Worm (Caenorhabditis elegans) whole organism, mixed stage, embryonic: ENCODE results near the gene srw-99.

Source experiments
- M03D4.4 ChIP-seq: sonication (generic microtip); optimal IDR thresholded peaks from 2 replicates; lab custom pipeline; 2017; ENCODE audit warnings: mild to moderate bottlenecking, missing genetic modification characterization, missing compliant biosample characterization
- bed-3 ChIP-seq: fragments of 200-800 bp; sonication (Bioruptor generic); optimal IDR thresholded peaks from 3 replicates; lab custom pipeline; 2018; ENCODE audit warnings: mild to moderate bottlenecking, missing genetic modification characterization, moderate library complexity, missing compliant biosample characterization
- blmp-1 ChIP-seq: fragments of 150-350 bp; optimal IDR thresholded peaks from 2 replicates; lab custom pipeline; 2014; ENCODE audit warnings: missing biosample characterization, missing genetic modification characterization
- ceh-43 ChIP-seq: fragments of 200-800 bp; sonication (Bioruptor generic); optimal IDR thresholded peaks from 2 replicates; lab custom pipeline; 2018; ENCODE audit warnings: mild to moderate bottlenecking, missing genetic modification characterization, moderate library complexity, missing compliant biosample characterization
- ceh-83 ChIP-seq: fragments of 200-800 bp; sonication (Bioruptor generic); optimal IDR thresholded peaks from 2 replicates; lab custom pipeline; 2018; ENCODE audit warnings: mild to moderate bottlenecking, missing genetic modification characterization, missing compliant biosample characterization
- ces-1 ChIP-seq: fragments of 150-350 bp; optimal IDR thresholded peaks from 2 replicates; lab custom pipeline; 2014; ENCODE audit warnings: missing biosample characterization, missing genetic modification reagents, missing genetic modification characterization
- cnd-1 ChIP-seq: fragments of 200-800 bp; sonication (Bioruptor generic); optimal IDR thresholded peaks from 2 replicates; lab custom pipeline; 2018; ENCODE audit warnings: mild to moderate bottlenecking, missing genetic modification characterization, missing compliant biosample characterization
- drap-1 ChIP-seq: fragments of 200-800 bp; sonication (Bioruptor generic); optimal IDR thresholded peaks from 3 replicates; lab custom pipeline; 2018; ENCODE audit warnings: mild to moderate bottlenecking, missing genetic modification characterization, missing compliant biosample characterization
- elt-1 ChIP-seq: sonication (generic microtip); optimal IDR thresholded peaks from 2 replicates; lab custom pipeline; 2017; ENCODE audit warnings: missing genetic modification characterization, mild to moderate bottlenecking, missing compliant biosample characterization, antibody characterized with exemption, moderate library complexity, borderline replicate concordance; ENCODE audit not compliant: insufficient read depth
- elt-3 ChIP-seq: fragments of 150-350 bp; optimal IDR thresholded peaks from 2 replicates; lab custom pipeline; 2014; ENCODE audit warnings: missing biosample characterization, missing genetic modification characterization
- flh-1 ChIP-seq: fragments of 200-800 bp; sonication (Bioruptor generic); optimal IDR thresholded peaks from 2 replicates; lab custom pipeline; 2018; ENCODE audit warnings: mild to moderate bottlenecking, missing genetic modification characterization, moderate library complexity, missing compliant biosample characterization
- ham-2 ChIP-seq: fragments of 200-800 bp; sonication (Bioruptor generic); optimal IDR thresholded peaks from 2 replicates; lab custom pipeline; 2018; ENCODE audit warnings: mild to moderate bottlenecking, missing genetic modification characterization, missing compliant biosample characterization
- hlh-1 ChIP-seq: fragments of 150-350 bp; optimal IDR thresholded peaks from 2 replicates; lab custom pipeline; 2014; ENCODE audit warnings: missing biosample characterization, missing genetic modification reagents, missing genetic modification characterization
- lin-13 ChIP-seq: fragments of 150-350 bp; optimal IDR thresholded peaks from 2 replicates; lab custom pipeline; 2014; ENCODE audit warnings: missing biosample characterization, missing genetic modification characterization
- lin-32 ChIP-seq: fragments of 200-800 bp; sonication (Bioruptor generic); optimal IDR thresholded peaks from 2 replicates; lab custom pipeline; 2018; ENCODE audit warnings: mild to moderate bottlenecking, missing genetic modification characterization, missing compliant biosample characterization
- lsy-2 ChIP-seq: fragments of 150-350 bp; optimal IDR thresholded peaks from 2 replicates; lab custom pipeline; 2014; ENCODE audit warnings: missing biosample characterization, missing genetic modification characterization
- mab-5 ChIP-seq: fragments of 150-350 bp; optimal IDR thresholded peaks from 2 replicates; lab custom pipeline; 2014; ENCODE audit warnings: missing biosample characterization, missing genetic modification characterization
- mep-1 ChIP-seq: fragments of 150-350 bp; optimal IDR thresholded peaks from 2 replicates; lab custom pipeline; 2017; ENCODE audit warnings: missing biosample characterization, missing genetic modification reagents, missing genetic modification characterization, inconsistent platforms
- mls-2 ChIP-seq: sonication (generic microtip); optimal IDR thresholded peaks from 2 replicates; lab custom pipeline; 2016; ENCODE audit warnings: mild to moderate bottlenecking, missing genetic modification characterization, moderate library complexity, missing compliant biosample characterization
- nhr-12 ChIP-seq: fragments of 150-350 bp; optimal IDR thresholded peaks from 2 replicates; lab custom pipeline; 2014; ENCODE audit warnings: missing biosample characterization, missing genetic modification characterization
- nhr-2 ChIP-seq: fragments of 150-350 bp; optimal IDR thresholded peaks from 2 replicates; lab custom pipeline; 2014; ENCODE audit warnings: missing biosample characterization, missing genetic modification characterization
- nhr-237 ChIP-seq: fragments of 150-350 bp; optimal IDR thresholded peaks from 2 replicates; lab custom pipeline; 2014; ENCODE audit warnings: missing biosample characterization, missing genetic modification characterization
- nhr-28 ChIP-seq: fragments of 150-350 bp; optimal IDR thresholded peaks from 2 replicates; lab custom pipeline; 2014; ENCODE audit warnings: missing biosample characterization, missing genetic modification characterization
- pha-4 ChIP-seq: fragments of 150-350 bp; optimal IDR thresholded peaks from 2 replicates; lab custom pipeline; 2018; ENCODE audit warnings: missing biosample characterization, missing genetic modification reagents, missing genetic modification characterization
- snpc-4 ChIP-seq: fragments of 150-350 bp; optimal IDR thresholded peaks from 2 replicates; lab custom pipeline; 2014; ENCODE audit warnings: missing biosample characterization, missing genetic modification characterization
- sptf-1 ChIP-seq: sonication (generic microtip); optimal IDR thresholded peaks from 2 replicates; lab custom pipeline; 2017; ENCODE audit warnings: mild to moderate bottlenecking, missing genetic modification characterization, moderate library complexity, missing compliant biosample characterization
- tbx-8 ChIP-seq: fragments of 200-800 bp; sonication (Bioruptor generic); optimal IDR thresholded peaks from 2 replicates; lab custom pipeline; 2018; ENCODE audit warnings: mild to moderate bottlenecking, missing genetic modification characterization, moderate library complexity, missing compliant biosample characterization
- unc-120 ChIP-seq: sonication (generic microtip); optimal IDR thresholded peaks from 2 replicates; lab custom pipeline; 2017; ENCODE audit warnings: missing genetic modification characterization, missing compliant biosample characterization; ENCODE audit not compliant: poor library complexity, severe bottlenecking
- unc-39 ChIP-seq: fragments of 150-350 bp; optimal IDR thresholded peaks from 2 replicates; lab custom pipeline; 2014; ENCODE audit warnings: missing biosample characterization, missing genetic modification characterization
- unc-62 ChIP-seq: fragments of 150-350 bp; optimal IDR thresholded peaks from 2 replicates; lab custom pipeline; 2014; ENCODE audit warnings: missing biosample characterization, missing genetic modification reagents, missing genetic modification characterization
- zip-8 ChIP-seq: fragments of 150-350 bp; optimal IDR thresholded peaks from 2 replicates; lab custom pipeline; 2014; ENCODE audit warnings: missing biosample characterization, missing genetic modification characterization
- ztf-11 ChIP-seq: fragments of 150-350 bp; optimal IDR thresholded peaks from 2 replicates; lab custom pipeline; 2014; ENCODE audit warnings: missing biosample characterization, missing genetic modification characterization

The srw-99 gene

DNA sequence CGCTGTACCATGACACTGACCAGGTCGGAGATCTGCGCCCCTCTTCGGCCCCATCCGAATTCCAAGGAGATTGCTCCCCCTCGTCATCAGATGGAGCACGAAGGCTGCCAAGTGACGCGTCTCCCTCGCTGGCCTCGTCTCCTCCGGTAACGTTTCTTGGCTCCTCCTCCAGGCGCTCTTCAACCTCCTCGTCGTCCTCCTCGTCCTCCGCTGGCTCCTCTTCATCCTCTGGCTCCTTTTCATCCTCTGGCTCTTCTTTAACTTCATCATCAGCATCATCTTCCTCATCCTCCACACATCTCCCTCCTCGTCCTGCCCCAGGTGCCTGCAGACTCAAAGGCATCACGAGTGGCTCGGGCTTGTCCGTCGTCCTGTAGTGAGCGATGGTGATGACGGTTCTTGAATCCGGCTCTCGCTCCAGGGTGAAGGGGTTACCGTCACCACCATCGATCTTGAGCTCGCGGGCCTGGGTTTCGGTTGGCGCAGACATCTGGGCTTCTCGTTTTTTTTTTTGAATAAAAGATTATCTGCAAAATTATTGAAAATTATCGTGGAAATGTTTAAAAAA is 9.2 kb upstream of the srw-99 start:
- no peak for TF ChIP-seq nhr-2 (tag; lab: Kevin White, UChicago)
- TF ChIP-seq hlh-1 (tag; lab: Kevin White, UChicago): no peak
- no peak for TF ChIP-seq lsy-2
- no peak for TF ChIP-seq pha-4
- no peak for TF ChIP-seq sptf-1
- no peak for TF ChIP-seq cnd-1
- TF ChIP-seq snpc-4 (tag; lab: Kevin White, UChicago): no peak
- no peak for TF ChIP-seq ceh-43
- no peak for TF ChIP-seq zip-8
- TF ChIP-seq flh-1: no peak
- TF ChIP-seq lin-13 (tag; lab: Kevin White, UChicago): no peak
- TF ChIP-seq unc-62 (GFP tag; lab: Kevin White, UChicago): no peak
- TF ChIP-seq mep-1 (tag; lab: Kevin White, UChicago): no peak
- TF ChIP-seq mls-2 (tag; lab: Kevin White, UChicago): no peak
- TF ChIP-seq elt-3 (tag; lab: Kevin White, UChicago): no peak
- no peak for TF ChIP-seq elt-1 (tag; lab: Kevin White, UChicago)
- TF ChIP-seq ztf-11: no peak
- no peak for TF ChIP-seq ces-1 (GFP tag; lab: Kevin White, UChicago)
- TF ChIP-seq, all 35 proteins: peak for 0

DNA sequence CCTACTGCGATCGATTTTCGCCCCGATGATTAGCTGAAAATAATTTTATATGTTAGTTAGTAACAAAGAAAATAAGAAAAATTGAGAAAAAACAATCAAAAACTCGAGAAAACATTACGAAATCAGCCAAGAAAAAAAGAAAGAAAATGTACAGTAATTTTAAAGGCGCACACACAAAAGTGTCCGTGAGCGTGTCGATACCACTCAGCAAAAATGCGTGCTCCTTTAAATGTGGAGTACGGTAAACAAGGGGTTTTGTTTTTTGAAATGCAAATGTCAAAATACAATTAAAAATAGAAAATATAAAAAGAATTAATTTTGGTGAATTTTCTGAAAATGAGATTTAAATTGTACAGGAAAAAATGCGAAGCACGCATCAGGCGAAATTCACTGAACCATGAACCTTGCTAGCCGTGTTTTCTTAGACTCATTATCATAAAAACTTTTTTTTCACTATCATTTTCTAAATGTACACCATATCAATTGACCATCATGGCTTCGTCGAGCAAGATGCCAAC is 6.9 kb upstream of the srw-99 start, which contains the start of gene srw-90:
TSS of gene srw-90 (plus strand) at position 468 of the 518 bp plus-strand sequence.
- TF ChIP-seq ceh-43 (no peak), mab-5 (no peak), drap-1 (GFP tag; lab: Kevin White, UChicago) (no peak), lin-13 (tag; lab: Kevin White, UChicago) (no peak), sptf-1 (no peak), ceh-83 (GFP tag; lab: Kevin White, UChicago) (no peak), nhr-28 (tag; lab: Kevin White, UChicago) (no peak), unc-120 (tag; lab: Kevin White, UChicago) (no peak)

DNA sequence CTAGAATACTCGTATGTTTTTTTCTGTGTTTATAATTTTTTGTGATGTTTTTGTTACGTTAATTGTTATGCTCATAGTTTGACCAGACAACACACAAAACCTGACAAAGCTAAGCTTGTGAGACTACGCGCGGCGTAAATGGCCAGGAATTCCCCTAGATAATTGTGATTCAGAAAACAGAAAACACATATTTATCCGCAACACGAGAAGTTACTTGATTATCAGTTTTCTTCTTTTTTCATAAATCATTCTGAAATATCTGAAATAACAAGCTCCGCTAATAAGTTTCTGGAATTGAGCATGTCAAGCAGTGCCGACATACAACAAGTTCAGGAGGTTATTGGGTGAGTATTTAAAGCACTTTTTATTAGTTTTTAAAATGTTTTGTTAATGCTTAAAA is 2.4 kb downstream of the srw-99 start, which contains the start of gene srw-100:
TSS of gene srw-100 (plus strand) at position 301 of the 400 bp plus-strand sequence.
- TF ChIP-seq mab-5 (no peak), lin-13 (tag; lab: Kevin White, UChicago) (no peak), lin-32 (GFP tag; lab: Kevin White, UChicago) (no peak), blmp-1 (no peak), unc-62 (GFP tag; lab: Kevin White, UChicago) (no peak), hlh-1 (tag; lab: Kevin White, UChicago) (no peak), nhr-237 (no peak), bed-3 (GFP tag; lab: Kevin White, UChicago) (no peak), flh-1 (no peak), zip-8 (no peak), nhr-2 (tag; lab: Kevin White, UChicago) (no peak)

DNA sequence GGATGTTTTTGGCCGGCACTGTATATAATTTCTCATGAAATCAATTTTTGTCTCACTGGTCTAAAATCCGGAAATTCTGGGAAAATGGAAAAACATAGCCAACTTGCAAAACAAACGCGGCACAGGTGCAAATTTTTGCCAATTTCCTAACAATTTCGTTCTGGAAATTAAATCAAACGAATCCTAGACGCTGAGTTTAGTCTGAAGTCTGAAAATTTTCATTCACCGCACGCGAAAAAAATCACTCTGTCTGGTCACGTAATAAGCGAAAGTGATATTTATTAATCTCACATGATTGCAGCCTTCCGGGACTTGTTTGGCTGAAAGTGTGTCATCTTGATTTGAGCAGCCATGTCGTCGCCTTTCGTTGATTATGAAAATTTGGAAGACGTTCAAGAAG is 8.4 kb downstream of the srw-99 start, which contains the start of gene srw-103:
TSS of gene srw-103 (plus strand) at position 301 of the 400 bp plus-strand sequence.
- no peak for TF ChIP-seq nhr-28 (tag; lab: Kevin White, UChicago)
- TF ChIP-seq nhr-237: no peak
- no peak for TF ChIP-seq tbx-8 (GFP tag; lab: Kevin White, UChicago)
- no peak for TF ChIP-seq lsy-2
- TF ChIP-seq ham-2: no peak
- TF ChIP-seq drap-1 (GFP tag; lab: Kevin White, UChicago): no peak
- TF ChIP-seq M03D4.4 (tag; lab: Kevin White, UChicago): no peak
- TF ChIP-seq sptf-1: no peak
- TF ChIP-seq pha-4: no peak
- TF ChIP-seq ceh-83 (GFP tag; lab: Kevin White, UChicago): no peak

DNA sequence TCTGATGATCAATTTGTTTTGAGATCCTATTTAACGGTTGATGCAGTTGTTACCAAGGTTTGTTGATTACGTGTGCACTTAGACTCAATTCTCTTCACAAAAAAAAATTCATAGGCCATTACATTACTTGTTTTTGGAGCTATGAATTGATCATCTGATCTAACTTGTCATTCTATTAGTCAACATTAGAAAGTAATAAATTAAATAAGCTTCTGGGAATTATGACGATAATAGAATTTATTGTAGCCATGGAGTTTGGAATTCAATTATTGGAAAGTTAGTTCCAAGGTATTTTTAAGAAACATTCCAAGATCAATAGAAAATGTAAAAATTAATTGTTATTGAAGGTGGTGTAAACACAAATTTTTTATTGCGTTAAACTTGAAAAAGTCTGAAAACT is 9.7 kb downstream of the srw-99 start:
- TF ChIP-seq hlh-1 (tag; lab: Kevin White, UChicago) (no peak), nhr-12 (tag; lab: Kevin White, UChicago) (no peak), unc-39 (tag; lab: Kevin White, UChicago) (no peak), flh-1 (no peak), sptf-1 (no peak), tbx-8 (GFP tag; lab: Kevin White, UChicago) (no peak)
